Fruit fly (Drosophila melanogaster) whole organism, embryonic: Measurements from ENCODE around the gene Sytbeta.

ENCODE experiments used
- Adf1 ChIP-seq: fragments of 200-800 bp; sonication (Bioruptor generic); IDR thresholded peaks from 2 replicates; pipeline ENCODE4 v1.3.6; 2022; ENCODE audit warnings: missing biosample characterization, missing genetic modification characterization
- B-H2 ChIP-seq: fragments of 200-800 bp; sonication (Bioruptor generic); optimal IDR thresholded peaks from 2 replicates; lab custom pipeline; 2018; ENCODE audit warnings: missing biosample characterization, mild to moderate bottlenecking, missing genetic modification characterization
- CG10209 ChIP-seq: fragments of 200-800 bp; sonication (Bioruptor generic); optimal IDR thresholded peaks from 3 replicates; lab custom pipeline; 2017; ENCODE audit warnings: missing biosample characterization, mild to moderate bottlenecking, missing genetic modification characterization, missing genetic modification reagents
- CG10267 ChIP-seq: fragments of 200-800 bp; sonication (Bioruptor generic); optimal IDR thresholded peaks from 2 replicates; lab custom pipeline; 2018; ENCODE audit warnings: missing biosample characterization, mild to moderate bottlenecking, missing genetic modification characterization, moderate library complexity
- CG10543 ChIP-seq: fragments of 200-800 bp; sonication (Bioruptor generic); optimal IDR thresholded peaks from 3 replicates; lab custom pipeline; 2017; ENCODE audit warnings: missing biosample characterization, mild to moderate bottlenecking, missing genetic modification characterization, moderate library complexity
- CG11504 ChIP-seq: fragments of 200-800 bp; sonication (Bioruptor generic); optimal IDR thresholded peaks from 3 replicates; lab custom pipeline; 2019; ENCODE audit warnings: missing biosample characterization, mild to moderate bottlenecking, missing genetic modification characterization, moderate library complexity
- CG15011 ChIP-seq: fragments of 200-800 bp; sonication (Bioruptor generic); optimal IDR thresholded peaks from 3 replicates; lab custom pipeline; 2018; ENCODE audit warnings: missing biosample characterization, mild to moderate bottlenecking, missing genetic modification characterization
- CG1529 ChIP-seq: fragments of 200-800 bp; sonication (Bioruptor generic); optimal IDR thresholded peaks from 3 replicates; lab custom pipeline; 2018; ENCODE audit warnings: missing biosample characterization, missing genetic modification characterization
- CG15696 ChIP-seq: fragments of 200-800 bp; sonication (Bioruptor generic); optimal IDR thresholded peaks from 2 replicates; lab custom pipeline; 2019; ENCODE audit warnings: missing biosample characterization, mild to moderate bottlenecking, missing genetic modification characterization, moderate library complexity
- CG17186 ChIP-seq: fragments of 200-800 bp; sonication (Bioruptor generic); optimal IDR thresholded peaks from 3 replicates; lab custom pipeline; 2017; ENCODE audit warnings: missing biosample characterization, missing genetic modification reagents, missing genetic modification characterization
- CG2712 ChIP-seq: fragments of 200-800 bp; optimal IDR thresholded peaks from 3 replicates; lab custom pipeline; 2019; ENCODE audit warnings: missing biosample characterization, mild to moderate bottlenecking, missing genetic modification characterization, moderate library complexity
- CG31441 ChIP-seq: fragments of 200-800 bp; sonication (Bioruptor generic); IDR thresholded peaks from 2 replicates; pipeline ENCODE4 v1.3.6; 2022; ENCODE audit warnings: missing biosample characterization, missing genetic modification characterization
- CG34422 ChIP-seq: fragments of 200-800 bp; sonication (Bioruptor generic); IDR thresholded peaks from 3 replicates; pipeline ENCODE4 v1.3.6; 2022; ENCODE audit warnings: missing biosample characterization, missing genetic modification characterization
- CG4730 ChIP-seq: fragments of 200-800 bp; sonication (Bioruptor generic); IDR thresholded peaks from 2 replicates; pipeline ENCODE4 v1.3.6; 2022; ENCODE audit warnings: missing biosample characterization, missing genetic modification characterization
- CG4820 ChIP-seq: fragments of 200-800 bp; sonication (Bioruptor generic); optimal IDR thresholded peaks from 3 replicates; lab custom pipeline; 2016; ENCODE audit warnings: missing biosample characterization, missing genetic modification characterization
- CG7928 ChIP-seq: fragments of 200-800 bp; sonication (Bioruptor generic); optimal IDR thresholded peaks from 2 replicates; lab custom pipeline; 2017; ENCODE audit warnings: missing biosample characterization, mild to moderate bottlenecking, missing genetic modification characterization
- CG8290 ChIP-seq, 3 experiments: fragments of 200-800 bp; sonication (Bioruptor generic); optimal IDR thresholded peaks; 2 replicates each; lab custom pipeline; 2016 to 2019; ENCODE audit warnings: missing biosample characterization in 3 of 3, missing genetic modification characterization in 3 of 3, mild to moderate bottlenecking in 2 of 3, moderate library complexity in 1 of 3
- CG9797 ChIP-seq: fragments of 200-800 bp; sonication (Bioruptor generic); optimal IDR thresholded peaks from 3 replicates; lab custom pipeline; 2018; ENCODE audit warnings: missing biosample characterization, mild to moderate bottlenecking, missing genetic modification characterization
- CG9817 ChIP-seq: fragments of 200-800 bp; sonication (Bioruptor generic); optimal IDR thresholded peaks from 2 replicates; lab custom pipeline; 2018; ENCODE audit warnings: missing biosample characterization, mild to moderate bottlenecking, missing genetic modification characterization, moderate library complexity
- Dek ChIP-seq: fragments of 200-800 bp; sonication (Bioruptor generic); optimal IDR thresholded peaks from 3 replicates; lab custom pipeline; 2019; ENCODE audit warnings: missing biosample characterization, mild to moderate bottlenecking, missing genetic modification characterization, moderate library complexity
- Doc3 ChIP-seq: fragments of 200-800 bp; sonication (Bioruptor generic); IDR thresholded peaks from 3 replicates; pipeline ENCODE4 v1.3.6; 2022; ENCODE audit warnings: missing biosample characterization, missing genetic modification characterization; ENCODE audit not compliant: partially characterized antibody
- Ets65A ChIP-seq: fragments of 200-800 bp; sonication (Bioruptor generic); peaks from one replicate; lab custom pipeline; 2016; ENCODE audit warnings: missing biosample characterization, missing genetic modification characterization
- HLH4C ChIP-seq: fragments of 200-800 bp; sonication (Bioruptor generic); IDR thresholded peaks from 3 replicates; pipeline ENCODE4 v1.3.6; 2022; ENCODE audit warnings: missing biosample characterization, missing genetic modification characterization; ENCODE audit not compliant: partially characterized antibody
- NFAT ChIP-seq: fragments of 200-800 bp; sonication (Bioruptor generic); IDR thresholded peaks from 2 replicates; pipeline ENCODE4 v1.3.6; 2022; ENCODE audit warnings: missing biosample characterization, missing genetic modification characterization
- Nf-YB ChIP-seq: fragments of 200-800 bp; sonication (Bioruptor generic); optimal IDR thresholded peaks from 3 replicates; lab custom pipeline; 2019; ENCODE audit warnings: missing biosample characterization, mild to moderate bottlenecking, missing genetic modification characterization, moderate library complexity
- Optix ChIP-seq: fragments of 200-800 bp; sonication (Bioruptor generic); IDR thresholded peaks from 3 replicates; pipeline ENCODE4 v1.3.6; 2022; ENCODE audit warnings: missing biosample characterization, missing genetic modification characterization
- Pdp1 ChIP-seq, 2 experiments: fragments of 200-800 bp; sonication (Bioruptor generic); optimal IDR thresholded peaks; 3 replicates each; lab custom pipeline; 2016; ENCODE audit warnings: missing biosample characterization in 2 of 2, missing genetic modification characterization in 2 of 2, mild to moderate bottlenecking in 1 of 2, moderate library complexity in 1 of 2
- Rfx ChIP-seq: fragments of 200-800 bp; sonication (Bioruptor generic); IDR thresholded peaks from 2 replicates; pipeline ENCODE4 v1.3.6; 2022; ENCODE audit warnings: missing biosample characterization, missing genetic modification characterization
- Rx ChIP-seq: fragments of 200-800 bp; sonication (Bioruptor generic); IDR thresholded peaks from 2 replicates; pipeline ENCODE4 v1.3.6; 2022; ENCODE audit warnings: missing biosample characterization, missing genetic modification characterization
- Scr ChIP-seq: fragments of 200-800 bp; sonication (Bioruptor generic); IDR thresholded peaks from 2 replicates; pipeline ENCODE4 v1.3.6; 2022; ENCODE audit warnings: missing biosample characterization, missing genetic modification characterization; ENCODE audit not compliant: partially characterized antibody
- Sin3A ChIP-seq: fragments of >200 bp; optimal IDR thresholded peaks from 2 replicates; lab custom pipeline; 2018
- YL-1 ChIP-seq: fragments of 200-800 bp; sonication (Bioruptor generic); optimal IDR thresholded peaks from 3 replicates; lab custom pipeline; 2017; ENCODE audit warnings: missing biosample characterization, mild to moderate bottlenecking, missing genetic modification characterization
- aop ChIP-seq: fragments of 200-800 bp; sonication (Bioruptor generic); IDR thresholded peaks from 2 replicates; pipeline ENCODE4 v1.3.6; 2022; ENCODE audit warnings: missing biosample characterization, missing genetic modification characterization
- ase ChIP-seq: fragments of 200-800 bp; sonication (Bioruptor generic); IDR thresholded peaks from 3 replicates; pipeline ENCODE4 v1.3.6; 2022; ENCODE audit warnings: missing biosample characterization, missing genetic modification characterization
- bbx ChIP-seq: fragments of 200-800 bp; sonication (Bioruptor generic); IDR thresholded peaks from 2 replicates; pipeline ENCODE4 v1.3.6; 2022; ENCODE audit warnings: missing biosample characterization, missing genetic modification characterization; ENCODE audit not compliant: partially characterized antibody
- ci ChIP-seq: fragments of 200-800 bp; sonication (Bioruptor generic); IDR thresholded peaks from 3 replicates; pipeline ENCODE4 v1.3.6; 2022; ENCODE audit warnings: missing biosample characterization, missing genetic modification characterization
- crol ChIP-seq: fragments of 200-800 bp; sonication (Bioruptor generic); IDR thresholded peaks from 2 replicates; pipeline ENCODE4 v1.3.6; 2022; ENCODE audit warnings: missing biosample characterization, missing genetic modification characterization
- fru ChIP-seq: fragments of >200 bp; optimal IDR thresholded peaks from 2 replicates; lab custom pipeline; 2017
- gfzf ChIP-seq: fragments of 200-800 bp; sonication (Bioruptor generic); optimal IDR thresholded peaks from 2 replicates; lab custom pipeline; 2016; ENCODE audit warnings: missing biosample characterization, mild to moderate bottlenecking, missing genetic modification characterization, moderate library complexity
- hbn ChIP-seq: fragments of 200-800 bp; sonication (Bioruptor generic); IDR thresholded peaks from 2 replicates; pipeline ENCODE4 v1.3.6; 2022; ENCODE audit warnings: missing biosample characterization, missing genetic modification characterization; ENCODE audit not compliant: partially characterized antibody
- scrt ChIP-seq: fragments of 200-800 bp; sonication (Bioruptor generic); optimal IDR thresholded peaks from 2 replicates; lab custom pipeline; 2018; ENCODE audit warnings: missing biosample characterization, mild to moderate bottlenecking, missing genetic modification characterization, moderate library complexity
- sens ChIP-seq: fragments of 200-800 bp; sonication (Bioruptor generic); peaks from one replicate; lab custom pipeline; 2016; ENCODE audit warnings: missing biosample characterization, missing genetic modification characterization
- sna ChIP-seq: fragments of 200-800 bp; sonication (Bioruptor generic); IDR thresholded peaks from 2 replicates; pipeline ENCODE4 v1.3.6; 2022; ENCODE audit warnings: missing biosample characterization, missing genetic modification characterization; ENCODE audit not compliant: partially characterized antibody
- tap ChIP-seq: fragments of 200-800 bp; optimal IDR thresholded peaks from 3 replicates; lab custom pipeline; 2019; ENCODE audit warnings: missing biosample characterization, mild to moderate bottlenecking, missing genetic modification characterization, moderate library complexity
- tin ChIP-seq: fragments of 200-800 bp; sonication (Bioruptor generic); optimal IDR thresholded peaks from 3 replicates; lab custom pipeline; 2016; ENCODE audit warnings: missing biosample characterization, missing genetic modification characterization
- unc-4 ChIP-seq: fragments of 200-800 bp; sonication (Bioruptor generic); IDR thresholded peaks from 2 replicates; pipeline ENCODE4 v1.3.6; 2022; ENCODE audit warnings: missing biosample characterization, missing genetic modification characterization; ENCODE audit not compliant: partially characterized antibody
- unpg ChIP-seq: fragments of 200-800 bp; sonication (Bioruptor generic); optimal IDR thresholded peaks from 3 replicates; lab custom pipeline; 2018; ENCODE audit warnings: missing biosample characterization, mild to moderate bottlenecking, missing genetic modification characterization, moderate library complexity
- zen2 ChIP-seq: fragments of 200-800 bp; sonication (Bioruptor generic); IDR thresholded peaks from 3 replicates; pipeline ENCODE4 v1.3.6; 2022; ENCODE audit warnings: missing biosample characterization, missing genetic modification characterization; ENCODE audit not compliant: partially characterized antibody

Sytbeta gene

dm6 chr3L:14999284-15000019 lies 65.3 kb downstream of the Sytbeta start, which contains the start of the genes mRpL39 and Prosbeta2 (continued):
- TF ChIP-seq sens (peak; percentile 69), gfzf (no peak), CG9797 (no peak), CG15011 (no peak), Doc3 (peak; percentile 99), CG10209 (GFP tag; lab: Kevin White, UChicago) (no peak), CG10267 (tag; lab: Kevin White, UChicago) (peak; percentile 76), Ets65A (GFP tag; lab: Kevin White, UChicago) (peak; percentile 28), crol (GFP tag; lab: Robert Waterston, UW) (0 out of 2 replicates have a peak, but pooled peaks have one; percentile 22), ase (GFP tag; lab: Robert Waterston, UW) (peak; percentile 64; the same call in 1 of the 3 replicates), Nf-YB (GFP tag; lab: Kevin White, UChicago) (no peak), tin (GFP tag; lab: Kevin White, UChicago) (peak; percentile 65), bbx (peak; percentile 86), NFAT (GFP tag; lab: Robert Waterston, UW) (peak; percentile 58; the same call in 1 of the 2 replicates), tap (peak; percentile 32), scrt (GFP tag; lab: Kevin White, UChicago) (peak; percentile 59), CG7928 (GFP tag; lab: Kevin White, UChicago) (peak; percentile 92), zen2 (GFP tag; lab: Robert Waterston, UW) (peak; percentile 77; the same call in 2 of the 3 replicates), HLH4C (peak; percentile 92), CG9817 (tag; lab: Kevin White, UChicago) (peak; percentile 46), Optix (GFP tag; lab: Robert Waterston, UW) (peak; percentile 42; the same call in 1 of the 3 replicates), Scr (GFP tag; lab: Robert Waterston, UW) (peak; percentile 99), sna (GFP tag; lab: Robert Waterston, UW) (peak; percentile 98), aop (GFP tag; lab: Robert Waterston, UW) (0 out of 2 replicates have a peak, but pooled peaks have one; percentile 19), CG4730 (GFP tag; lab: Robert Waterston, UW) (peak; percentile 72), CG8290 (GFP tag; optimal IDR thresholded peaks at IDR 0.05; lab: Kevin White, UChicago) (no peak), CG8290 (tag; optimal IDR thresholded peaks at IDR 0.05; lab: Kevin White, UChicago) (no peak), ci (GFP tag; lab: Robert Waterston, UW) (peak; percentile 10; the same call in 1 of the 3 replicates), hbn (GFP tag; lab: Robert Waterston, UW) (peak; percentile 92), Adf1 (GFP tag; lab: Robert Waterston, UW) (0 out of 2 replicates have a peak, but pooled peaks have one; percentile 23), CG17186 (GFP tag; lab: Kevin White, UChicago) (no peak), YL-1 (GFP tag; lab: Kevin White, UChicago) (no peak), CG11504 (tag; lab: Kevin White, UChicago) (peak; percentile 78), CG15696 (tag; lab: Kevin White, UChicago) (peak; percentile 43), CG1529 (GFP tag; lab: Kevin White, UChicago) (no peak), CG31441 (GFP tag; lab: Robert Waterston, UW) (peak; percentile 87), CG4820 (GFP tag; lab: Kevin White, UChicago) (peak; percentile 29), CG10543 (GFP tag; lab: Kevin White, UChicago) (peak; percentile 15), CG34422 (peak; percentile 84), unc-4 (GFP tag; lab: Robert Waterston, UW) (peak; percentile 95), B-H2 (no peak), Rfx (GFP tag; lab: Robert Waterston, UW) (peak; percentile 75), Pdp1 (GFP tag; optimal IDR thresholded peaks at IDR 0.05; lab: Kevin White, UChicago) (peak in 1 of 2 experiments; percentile 66), CG2712 (tag; lab: Kevin White, UChicago) (peak; percentile 84), fru (no peak), Sin3A (lab: Kevin White, UChicago) (peak; percentile 49), unpg (peak; percentile 53), Rx (GFP tag; lab: Robert Waterston, UW) (0 out of 2 replicates have a peak, but pooled peaks have one; percentile 27), Dek (tag; lab: Kevin White, UChicago) (peak; percentile 24)
